Fruit fly (Drosophila melanogaster) whole organism, embryonic: Measurements from ENCODE around the gene CG1317.

ENCODE experiments used
- Bdp1 ChIP-seq: fragments of 200-800 bp; sonication (Bioruptor generic); optimal IDR thresholded peaks from 3 replicates; lab custom pipeline; 2016; ENCODE audit warnings: missing biosample characterization, missing genetic modification characterization
- CG11093 ChIP-seq: fragments of 200-800 bp; sonication (Bioruptor generic); IDR thresholded peaks from 3 replicates; pipeline ENCODE4 v1.3.6; 2022; ENCODE audit warnings: missing biosample characterization, missing genetic modification characterization
- CG11398 ChIP-seq: fragments of 200-800 bp; sonication (Bioruptor generic); optimal IDR thresholded peaks from 2 replicates; lab custom pipeline; 2016; ENCODE audit warnings: missing biosample characterization, missing genetic modification characterization
- CG11696 ChIP-seq: fragments of 200-800 bp; sonication (Bioruptor generic); IDR thresholded peaks from 2 replicates; pipeline ENCODE4 v1.3.6; 2022; ENCODE audit warnings: missing biosample characterization, missing genetic modification characterization
- CG12769 ChIP-seq: fragments of 200-800 bp; sonication (Bioruptor generic); optimal IDR thresholded peaks from 2 replicates; lab custom pipeline; 2019; ENCODE audit warnings: missing biosample characterization, mild to moderate bottlenecking, missing genetic modification characterization, moderate library complexity
- CG14014 ChIP-seq: fragments of 200-800 bp; sonication (Bioruptor generic); IDR thresholded peaks from 2 replicates; pipeline ENCODE4 v1.3.6; 2022; ENCODE audit warnings: missing biosample characterization, missing genetic modification characterization
- CG15479 ChIP-seq: fragments of 200-800 bp; sonication (Bioruptor generic); optimal IDR thresholded peaks from 3 replicates; lab custom pipeline; 2019; ENCODE audit warnings: missing biosample characterization, mild to moderate bottlenecking, missing genetic modification characterization, moderate library complexity
- CG16779 ChIP-seq: fragments of 200-800 bp; sonication (Bioruptor generic); IDR thresholded peaks from 2 replicates; pipeline ENCODE4 v1.3.6; 2022; ENCODE audit warnings: missing biosample characterization, missing genetic modification characterization
- CG16815 ChIP-seq: fragments of 200-800 bp; sonication (Bioruptor generic); optimal IDR thresholded peaks from 3 replicates; lab custom pipeline; 2017; ENCODE audit warnings: missing biosample characterization, mild to moderate bottlenecking, missing genetic modification characterization
- CG18764 ChIP-seq: fragments of 200-800 bp; sonication (Bioruptor generic); optimal IDR thresholded peaks from 3 replicates; lab custom pipeline; 2016; ENCODE audit warnings: missing biosample characterization, missing genetic modification characterization
- CG2116 ChIP-seq: fragments of 200-800 bp; sonication (Bioruptor generic); optimal IDR thresholded peaks from 3 replicates; lab custom pipeline; 2018; ENCODE audit warnings: missing biosample characterization, mild to moderate bottlenecking, missing genetic modification characterization
- CG2889 ChIP-seq: fragments of 200-800 bp; sonication (Bioruptor generic); IDR thresholded peaks from 3 replicates; pipeline ENCODE4 v1.3.6; 2022; ENCODE audit warnings: missing biosample characterization, missing genetic modification characterization
- CG30431 ChIP-seq: fragments of 200-800 bp; sonication (Bioruptor generic); optimal IDR thresholded peaks from 2 replicates; lab custom pipeline; 2017; ENCODE audit warnings: missing biosample characterization, missing genetic modification characterization
- CG3995 ChIP-seq: fragments of 200-800 bp; sonication (Bioruptor generic); optimal IDR thresholded peaks from 3 replicates; lab custom pipeline; 2016; ENCODE audit warnings: missing biosample characterization, missing genetic modification characterization
- CG4404 ChIP-seq: fragments of 200-800 bp; sonication (Bioruptor generic); IDR thresholded peaks from 2 replicates; pipeline ENCODE4 v1.3.6; 2022; ENCODE audit warnings: missing biosample characterization, missing genetic modification characterization
- CG4854 ChIP-seq: fragments of 200-800 bp; sonication (Bioruptor generic); optimal IDR thresholded peaks from 2 replicates; lab custom pipeline; 2016; ENCODE audit warnings: missing biosample characterization, missing genetic modification characterization, inconsistent platforms
- CG7745 ChIP-seq: fragments of 200-800 bp; sonication (Bioruptor generic); optimal IDR thresholded peaks from 2 replicates; lab custom pipeline; 2018; ENCODE audit warnings: missing biosample characterization, mild to moderate bottlenecking, missing genetic modification characterization, moderate library complexity
- CG8944 ChIP-seq: fragments of 200-800 bp; sonication (Bioruptor generic); optimal IDR thresholded peaks from 3 replicates; lab custom pipeline; 2016; ENCODE audit warnings: missing biosample characterization, missing genetic modification characterization
- CTCF ChIP-seq: fragments of 200-800 bp; sonication (Bioruptor generic); optimal IDR thresholded peaks from 2 replicates; lab custom pipeline; 2017; ENCODE audit warnings: missing biosample characterization, mild to moderate bottlenecking, missing genetic modification characterization, moderate library complexity
- Camta ChIP-seq: fragments of 200-800 bp; sonication (Bioruptor generic); optimal IDR thresholded peaks from 2 replicates; lab custom pipeline; 2016; ENCODE audit warnings: missing biosample characterization, missing genetic modification characterization
- Drgx ChIP-seq: fragments of 200-800 bp; sonication (Bioruptor generic); IDR thresholded peaks from 2 replicates; pipeline ENCODE4 v1.3.6; 2022; ENCODE audit warnings: missing biosample characterization, missing genetic modification characterization
- Fer1 ChIP-seq: fragments of 200-800 bp; sonication (Bioruptor generic); optimal IDR thresholded peaks from 2 replicates; lab custom pipeline; 2017; ENCODE audit warnings: missing biosample characterization, mild to moderate bottlenecking, missing genetic modification characterization
- Fer3 ChIP-seq: fragments of 200-800 bp; sonication (Bioruptor generic); optimal IDR thresholded peaks from 2 replicates; lab custom pipeline; 2018; ENCODE audit warnings: missing biosample characterization, mild to moderate bottlenecking, missing genetic modification characterization, moderate library complexity
- HLH4C ChIP-seq: fragments of 200-800 bp; sonication (Bioruptor generic); IDR thresholded peaks from 3 replicates; pipeline ENCODE4 v1.3.6; 2022; ENCODE audit warnings: missing biosample characterization, missing genetic modification characterization; ENCODE audit not compliant: partially characterized antibody
- HLH54F ChIP-seq: fragments of 200-800 bp; sonication (Bioruptor generic); optimal IDR thresholded peaks from 3 replicates; lab custom pipeline; 2016; ENCODE audit warnings: missing biosample characterization, missing genetic modification characterization
- HmgZ ChIP-seq: fragments of 200-800 bp; sonication (Bioruptor generic); optimal IDR thresholded peaks from 2 replicates; lab custom pipeline; 2018; ENCODE audit warnings: missing biosample characterization, mild to moderate bottlenecking, missing genetic modification characterization
- Jarid2 ChIP-seq: fragments of 200-800 bp; sonication (Bioruptor generic); optimal IDR thresholded peaks from 3 replicates; lab custom pipeline; 2017; ENCODE audit warnings: mild to moderate bottlenecking, missing biosample characterization, missing genetic modification reagents, missing genetic modification characterization
- Mrtf ChIP-seq: fragments of 200-800 bp; sonication (Bioruptor generic); IDR thresholded peaks from 3 replicates; pipeline ENCODE4 v1.3.6; 2022; ENCODE audit warnings: missing biosample characterization, missing genetic modification characterization
- NC2β ChIP-seq: fragments of 200-800 bp; sonication (Bioruptor generic); optimal IDR thresholded peaks from 2 replicates; lab custom pipeline; 2016; ENCODE audit warnings: missing biosample characterization, missing genetic modification characterization
- NFAT ChIP-seq: fragments of 200-800 bp; sonication (Bioruptor generic); IDR thresholded peaks from 2 replicates; pipeline ENCODE4 v1.3.6; 2022; ENCODE audit warnings: missing biosample characterization, missing genetic modification characterization
- Nf-YA ChIP-seq: fragments of 200-800 bp; sonication (Bioruptor generic); IDR thresholded peaks from 2 replicates; pipeline ENCODE4 v1.3.6; 2022; ENCODE audit warnings: missing biosample characterization, missing genetic modification characterization
- Optix ChIP-seq: fragments of 200-800 bp; sonication (Bioruptor generic); IDR thresholded peaks from 3 replicates; pipeline ENCODE4 v1.3.6; 2022; ENCODE audit warnings: missing biosample characterization, missing genetic modification characterization
- Sry-δ ChIP-seq: fragments of 200-800 bp; sonication (Bioruptor generic); optimal IDR thresholded peaks from 2 replicates; lab custom pipeline; 2016; ENCODE audit warnings: missing biosample characterization, missing genetic modification characterization
- Vsx1 ChIP-seq: fragments of 200-800 bp; sonication (Bioruptor generic); optimal IDR thresholded peaks from 2 replicates; lab custom pipeline; 2017; ENCODE audit warnings: missing biosample characterization, mild to moderate bottlenecking, missing genetic modification characterization, missing genetic modification reagents
- aop ChIP-seq: fragments of 200-800 bp; sonication (Bioruptor generic); IDR thresholded peaks from 2 replicates; pipeline ENCODE4 v1.3.6; 2022; ENCODE audit warnings: missing biosample characterization, missing genetic modification characterization
- ato ChIP-seq: fragments of 200-800 bp; sonication (Bioruptor generic); IDR thresholded peaks from 2 replicates; pipeline ENCODE4 v1.3.6; 2022; ENCODE audit warnings: missing biosample characterization, missing genetic modification characterization; ENCODE audit not compliant: partially characterized antibody
- bigmax ChIP-seq: fragments of 200-800 bp; sonication (Bioruptor generic); optimal IDR thresholded peaks from 2 replicates; lab custom pipeline; 2018; ENCODE audit warnings: missing biosample characterization, mild to moderate bottlenecking, missing genetic modification characterization
- crol ChIP-seq: fragments of 200-800 bp; sonication (Bioruptor generic); IDR thresholded peaks from 2 replicates; pipeline ENCODE4 v1.3.6; 2022; ENCODE audit warnings: missing biosample characterization, missing genetic modification characterization
- eyg ChIP-seq: fragments of 200-800 bp; sonication (Bioruptor generic); optimal IDR thresholded peaks from 3 replicates; lab custom pipeline; 2016; ENCODE audit warnings: missing biosample characterization, missing genetic modification characterization
- ftz-f1 ChIP-seq: fragments of 200-800 bp; sonication (Bioruptor generic); optimal IDR thresholded peaks from 2 replicates; lab custom pipeline; 2016; ENCODE audit warnings: missing biosample characterization, missing genetic modification characterization
- grau ChIP-seq: fragments of 200-800 bp; optimal IDR thresholded peaks from 3 replicates; lab custom pipeline; 2019; ENCODE audit warnings: missing biosample characterization, mild to moderate bottlenecking, missing genetic modification characterization, moderate library complexity
- jing ChIP-seq: fragments of 200-800 bp; sonication (Bioruptor generic); optimal IDR thresholded peaks from 2 replicates; lab custom pipeline; 2018; ENCODE audit warnings: missing biosample characterization, mild to moderate bottlenecking, missing genetic modification characterization
- kah ChIP-seq: fragments of 200-800 bp; sonication (Bioruptor generic); optimal IDR thresholded peaks from 2 replicates; lab custom pipeline; 2018; ENCODE audit warnings: missing biosample characterization, mild to moderate bottlenecking, missing genetic modification characterization
- kay ChIP-seq: fragments of 200-800 bp; sonication (Bioruptor generic); optimal IDR thresholded peaks from 2 replicates; lab custom pipeline; 2016; ENCODE audit warnings: missing biosample characterization, missing genetic modification characterization
- lov ChIP-seq, 2 experiments: fragments of 200-800 bp in 1 of 2; fragments of >200 bp in 1 of 2; sonication (Bioruptor generic) in 1 of 2; IDR thresholded peaks in 1 of 2; optimal IDR thresholded peaks in 1 of 2; 2 replicates in 1 of 2; 3 replicates in 1 of 2; pipeline versions ENCODE4 v1.3.6 to Lab custom; 2017 to 2022; ENCODE audit warnings: missing biosample characterization in 1 of 2, missing genetic modification characterization in 1 of 2
- luna ChIP-seq: fragments of 200-800 bp; sonication (Bioruptor generic); optimal IDR thresholded peaks from 2 replicates; lab custom pipeline; 2016; ENCODE audit warnings: missing biosample characterization, missing genetic modification characterization
- pita ChIP-seq: fragments of 200-800 bp; sonication (Bioruptor generic); optimal IDR thresholded peaks from 2 replicates; lab custom pipeline; 2017; ENCODE audit warnings: missing biosample characterization, mild to moderate bottlenecking, missing genetic modification characterization
- run ChIP-seq: fragments of 200-800 bp; sonication (Bioruptor generic); optimal IDR thresholded peaks from 3 replicates; lab custom pipeline; 2018; ENCODE audit warnings: missing biosample characterization, mild to moderate bottlenecking, missing genetic modification characterization
- shn ChIP-seq: fragments of 200-800 bp; sonication (Bioruptor generic); optimal IDR thresholded peaks from 3 replicates; lab custom pipeline; 2016; ENCODE audit warnings: missing biosample characterization, missing genetic modification characterization
- sob ChIP-seq: fragments of 200-800 bp; sonication (Bioruptor generic); IDR thresholded peaks from 2 replicates; pipeline ENCODE4 v1.3.6; 2022; ENCODE audit warnings: missing biosample characterization, missing genetic modification characterization
- wek ChIP-seq: fragments of 200-800 bp; sonication (Bioruptor generic); optimal IDR thresholded peaks from 3 replicates; lab custom pipeline; 2018; ENCODE audit warnings: missing biosample characterization, mild to moderate bottlenecking, missing genetic modification characterization, moderate library complexity

The CG1317 gene

DNA sequence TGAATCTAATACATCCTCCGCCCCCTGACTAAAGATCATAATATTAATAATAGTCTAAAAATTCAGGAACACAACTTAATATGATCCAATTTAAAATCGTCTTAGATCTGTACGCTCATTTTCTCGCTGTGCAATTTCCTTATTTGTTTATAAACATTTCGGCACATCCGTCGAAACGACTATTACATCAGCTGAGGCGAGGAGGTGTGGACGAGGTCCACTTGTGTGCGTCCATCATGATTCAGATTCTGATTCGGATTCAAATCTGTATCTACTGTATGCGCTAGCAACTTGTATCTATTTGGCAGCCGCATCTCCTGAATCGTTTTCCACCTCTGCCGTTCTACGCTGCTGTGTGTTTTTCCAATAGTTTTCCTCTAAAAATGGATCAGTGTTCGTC, 7.7 kb upstream of the CG1317 start (continued):
- TF ChIP-seq kay (GFP tag; lab: Kevin White, UChicago): no peak
- no peak for TF ChIP-seq Bdp1 (GFP tag; lab: Kevin White, UChicago)
- no peak for TF ChIP-seq Optix (GFP tag; lab: Robert Waterston, UW)

DNA sequence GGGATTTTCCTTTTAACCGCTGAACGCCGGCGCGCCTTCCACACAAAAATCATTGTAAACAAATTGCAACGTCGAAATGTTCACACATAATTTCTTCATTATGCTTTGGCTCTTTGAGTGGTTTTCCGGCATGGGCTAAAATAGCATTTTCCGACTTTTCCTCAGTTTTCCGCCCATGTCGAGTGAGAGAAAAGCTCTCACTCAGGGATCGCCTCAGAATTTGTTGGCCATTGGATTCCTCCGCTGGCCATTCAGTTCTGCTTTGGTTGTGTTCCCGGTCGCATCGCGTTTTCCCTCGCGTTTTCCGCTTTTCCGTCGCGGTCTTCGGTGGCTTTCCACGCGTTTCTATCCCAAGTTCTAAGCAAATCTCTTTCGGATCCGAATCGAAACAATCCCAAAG, 6.8 kb upstream of the CG1317 start:
- TF ChIP-seq CG11398: no peak
- TF ChIP-seq CG16779 (GFP tag; lab: Robert Waterston, UW): 0 out of 2 replicates have a peak, but pooled peaks have one; percentile 22
- no peak for TF ChIP-seq Sry-δ (GFP tag; lab: Kevin White, UChicago)
- no peak for TF ChIP-seq jing (GFP tag; lab: Kevin White, UChicago)
- TF ChIP-seq CG30431: no peak
- no peak for TF ChIP-seq HmgZ (tag; lab: Kevin White, UChicago)
- no peak for TF ChIP-seq eyg (GFP tag; lab: Kevin White, UChicago)
- TF ChIP-seq Optix (GFP tag; lab: Robert Waterston, UW): no peak
- no peak for TF ChIP-seq HLH54F
- no peak for TF ChIP-seq ftz-f1 (GFP tag; lab: Kevin White, UChicago)
- no peak for TF ChIP-seq CG2116 (GFP tag; lab: Kevin White, UChicago)
- TF ChIP-seq Camta (GFP tag; lab: Kevin White, UChicago): no peak
- no peak for TF ChIP-seq wek (GFP tag; lab: Kevin White, UChicago)
- TF ChIP-seq CG15479 (GFP tag; lab: Kevin White, UChicago): no peak
- no peak for TF ChIP-seq CG14014 (GFP tag; lab: Robert Waterston, UW)
- TF ChIP-seq kah (GFP tag; lab: Kevin White, UChicago): no peak
- TF ChIP-seq Jarid2 (GFP tag; lab: Kevin White, UChicago): peak; percentile 17
- no peak for TF ChIP-seq bigmax
- TF ChIP-seq CG16815 (GFP tag; lab: Kevin White, UChicago): no peak
- TF ChIP-seq lov (optimal IDR thresholded peaks at IDR 0.05; lab: Kevin White, UChicago): no peak
- TF ChIP-seq lov (GFP tag; IDR thresholded peaks at IDR 0.05; lab: Robert Waterston, UW): no peak
- TF ChIP-seq luna (GFP tag; lab: Kevin White, UChicago): no peak
- TF ChIP-seq Fer3 (tag; lab: Kevin White, UChicago): no peak
- TF ChIP-seq CG4404 (GFP tag; lab: Robert Waterston, UW): no peak
- peak; percentile 51 for TF ChIP-seq CG12769 (tag; lab: Kevin White, UChicago)
- TF ChIP-seq sob (GFP tag; lab: Robert Waterston, UW): no peak
- no peak for TF ChIP-seq crol (GFP tag; lab: Robert Waterston, UW)
- no peak for TF ChIP-seq CG7745 (tag; lab: Kevin White, UChicago)
- TF ChIP-seq CTCF (GFP tag; lab: Kevin White, UChicago): no peak
- no peak for TF ChIP-seq grau (tag; lab: Kevin White, UChicago)
- no peak for TF ChIP-seq Nf-YA (GFP tag; lab: Robert Waterston, UW)
- no peak for TF ChIP-seq CG4854 (GFP tag; lab: Kevin White, UChicago)
- TF ChIP-seq Mrtf (GFP tag; lab: Robert Waterston, UW): no peak
- TF ChIP-seq shn: no peak
- no peak for TF ChIP-seq Drgx (GFP tag; lab: Robert Waterston, UW)
- peak; percentile 35; the same call in 1 of the 2 replicates for TF ChIP-seq NFAT
- no peak for TF ChIP-seq pita
- TF ChIP-seq aop: no peak
- TF ChIP-seq run (tag; lab: Kevin White, UChicago): no peak
- TF ChIP-seq HLH4C: 0 out of 3 replicates have a peak, but pooled peaks have one; percentile 28
- TF ChIP-seq CG2889 (GFP tag; lab: Robert Waterston, UW): no peak
- TF ChIP-seq CG18764 (GFP tag; lab: Kevin White, UChicago): no peak
- no peak for TF ChIP-seq Vsx1 (GFP tag; lab: Kevin White, UChicago)
- TF ChIP-seq CG11093: no peak
- no peak for TF ChIP-seq Fer1 (GFP tag; lab: Kevin White, UChicago)
- TF ChIP-seq NC2β (GFP tag; lab: Kevin White, UChicago): no peak
- no peak for TF ChIP-seq ato (GFP tag; lab: Robert Waterston, UW)
- TF ChIP-seq CG8944 (GFP tag; lab: Kevin White, UChicago): no peak
- TF ChIP-seq CG3995 (GFP tag; lab: Kevin White, UChicago): no peak
- TF ChIP-seq CG11696 (GFP tag; lab: Robert Waterston, UW): no peak
